Worm (Caenorhabditis elegans) whole organism, L3 larva: Measurements from ENCODE around the gene str-89.

Experiments used
- R02D3.7 ChIP-seq: fragments of 150-350 bp; optimal IDR thresholded peaks from 2 replicates; lab custom pipeline; 2014; ENCODE audit warnings: missing biosample characterization, missing genetic modification characterization
- aly-2 ChIP-seq: fragments of 150-350 bp; optimal IDR thresholded peaks from 2 replicates; lab custom pipeline; 2014; ENCODE audit warnings: missing biosample characterization, missing genetic modification characterization
- ceh-82 ChIP-seq: fragments of 150-350 bp; optimal IDR thresholded peaks from 2 replicates; lab custom pipeline; 2014; ENCODE audit warnings: missing biosample characterization, missing genetic modification characterization
- egl-5 ChIP-seq: fragments of 150-350 bp; optimal IDR thresholded peaks from 2 replicates; lab custom pipeline; 2017; ENCODE audit warnings: missing biosample characterization, missing genetic modification reagents, missing genetic modification characterization, inconsistent platforms

- TF ChIP-seq ceh-82 (tag; lab: Kevin White, UChicago) (no peak), R02D3.7 (tag; lab: Kevin White, UChicago) (no peak), egl-5 (tag; lab: Kevin White, UChicago) (no peak), aly-2 (tag; lab: Kevin White, UChicago) (no peak)
Measured at ce11 chrV:17695802-17696201, 27.2 kb downstream of the str-89 start, which contains the start of gene Y26G10.1.
